Fruit fly (Drosophila melanogaster) whole organism, embryonic: ENCODE results near the gene CG17855.

ENCODE experiments used
- Aef1 ChIP-seq: fragments of 200-800 bp; sonication (Bioruptor generic); IDR thresholded peaks from 3 replicates; pipeline ENCODE4 v1.3.6; 2022; ENCODE audit warnings: missing biosample characterization, missing genetic modification characterization
- Asciz ChIP-seq: fragments of 200-800 bp; sonication (Bioruptor generic); optimal IDR thresholded peaks from 2 replicates; lab custom pipeline; 2017; ENCODE audit warnings: missing biosample characterization, mild to moderate bottlenecking, missing genetic modification characterization, missing genetic modification reagents
- CG10979 ChIP-seq: fragments of 200-800 bp; sonication (Bioruptor generic); optimal IDR thresholded peaks from 2 replicates; lab custom pipeline; 2018; ENCODE audit warnings: missing biosample characterization, mild to moderate bottlenecking, missing genetic modification characterization, moderate library complexity
- CG11723 ChIP-seq: fragments of 200-800 bp; sonication (Bioruptor generic); optimal IDR thresholded peaks from 2 replicates; lab custom pipeline; 2017; ENCODE audit warnings: missing biosample characterization, mild to moderate bottlenecking, missing genetic modification characterization
- CG1233 ChIP-seq: fragments of 200-800 bp; sonication (Bioruptor generic); optimal IDR thresholded peaks from 4 replicates; lab custom pipeline; 2018; ENCODE audit warnings: missing biosample characterization, mild to moderate bottlenecking, missing genetic modification characterization
- CG12744 ChIP-seq: fragments of 200-800 bp; sonication (Bioruptor generic); optimal IDR thresholded peaks from 2 replicates; lab custom pipeline; 2016; ENCODE audit warnings: missing biosample characterization, missing genetic modification characterization
- CG12769 ChIP-seq: fragments of 200-800 bp; sonication (Bioruptor generic); optimal IDR thresholded peaks from 2 replicates; lab custom pipeline; 2019; ENCODE audit warnings: missing biosample characterization, mild to moderate bottlenecking, missing genetic modification characterization, moderate library complexity
- CG13424 ChIP-seq: fragments of 200-800 bp; sonication (Bioruptor generic); optimal IDR thresholded peaks from 2 replicates; lab custom pipeline; 2019; ENCODE audit warnings: missing biosample characterization, mild to moderate bottlenecking, missing genetic modification characterization, moderate library complexity
- CG14441 ChIP-seq: fragments of 200-800 bp; sonication (Bioruptor generic); IDR thresholded peaks from 2 replicates; pipeline ENCODE4 v1.3.6; 2022; ENCODE audit warnings: missing biosample characterization, missing genetic modification characterization
- CG14965 ChIP-seq: fragments of 200-800 bp; sonication (Bioruptor generic); optimal IDR thresholded peaks from 2 replicates; lab custom pipeline; 2016; ENCODE audit warnings: missing biosample characterization, missing genetic modification characterization, borderline replicate concordance
- CG15601 ChIP-seq: fragments of 200-800 bp; sonication (Bioruptor generic); optimal IDR thresholded peaks from 3 replicates; lab custom pipeline; 2019; ENCODE audit warnings: missing biosample characterization, mild to moderate bottlenecking, missing genetic modification characterization, moderate library complexity
- CG15696 ChIP-seq: fragments of 200-800 bp; sonication (Bioruptor generic); optimal IDR thresholded peaks from 2 replicates; lab custom pipeline; 2019; ENCODE audit warnings: missing biosample characterization, mild to moderate bottlenecking, missing genetic modification characterization, moderate library complexity
- CG17186 ChIP-seq: fragments of 200-800 bp; sonication (Bioruptor generic); optimal IDR thresholded peaks from 3 replicates; lab custom pipeline; 2017; ENCODE audit warnings: missing biosample characterization, missing genetic modification reagents, missing genetic modification characterization
- CG17612 ChIP-seq: fragments of 200-800 bp; sonication (Bioruptor generic); IDR thresholded peaks from 2 replicates; pipeline ENCODE4 v1.3.6; 2022; ENCODE audit warnings: missing biosample characterization, missing genetic modification characterization
- CG18476 ChIP-seq: fragments of 200-800 bp; sonication (Bioruptor generic); optimal IDR thresholded peaks from 2 replicates; lab custom pipeline; 2016; ENCODE audit warnings: missing biosample characterization, mild to moderate bottlenecking, missing genetic modification characterization
- CG2202 ChIP-seq: fragments of 200-800 bp; sonication (Bioruptor generic); optimal IDR thresholded peaks from 2 replicates; lab custom pipeline; 2018; ENCODE audit warnings: missing biosample characterization, mild to moderate bottlenecking, missing genetic modification characterization
- CG32532 ChIP-seq: fragments of 200-800 bp; sonication (Bioruptor generic); IDR thresholded peaks from 2 replicates; pipeline ENCODE4 v1.3.6; 2022; ENCODE audit warnings: missing biosample characterization, missing genetic modification characterization
- CG32767 ChIP-seq: fragments of 200-800 bp; sonication (Bioruptor generic); IDR thresholded peaks from 2 replicates; pipeline ENCODE4 v1.3.6; 2022; ENCODE audit warnings: missing biosample characterization, missing genetic modification characterization
- CG42726 ChIP-seq: fragments of 200-800 bp; sonication (Bioruptor generic); IDR thresholded peaks from 2 replicates; pipeline ENCODE4 v1.3.6; 2022; ENCODE audit warnings: missing biosample characterization, missing genetic modification characterization; ENCODE audit not compliant: partially characterized antibody
- CG6813 ChIP-seq: fragments of 200-800 bp; sonication (Bioruptor generic); optimal IDR thresholded peaks from 2 replicates; lab custom pipeline; 2017; ENCODE audit warnings: missing biosample characterization, missing genetic modification characterization, mild to moderate bottlenecking, moderate library complexity, missing genetic modification reagents
- CG8089 ChIP-seq: fragments of 200-800 bp; sonication (Bioruptor generic); optimal IDR thresholded peaks from 3 replicates; lab custom pipeline; 2016; ENCODE audit warnings: missing biosample characterization, missing genetic modification characterization
- CG8281 ChIP-seq: fragments of 200-800 bp; sonication (Bioruptor generic); optimal IDR thresholded peaks from 2 replicates; lab custom pipeline; 2018; ENCODE audit warnings: missing biosample characterization, mild to moderate bottlenecking, missing genetic modification characterization, moderate library complexity
- CG8478 ChIP-seq: fragments of >200 bp; optimal IDR thresholded peaks from 2 replicates; lab custom pipeline; 2018
- CG9876 ChIP-seq: fragments of 200-800 bp; sonication (Bioruptor generic); optimal IDR thresholded peaks from 2 replicates; lab custom pipeline; 2016; ENCODE audit warnings: missing biosample characterization, missing genetic modification characterization
- Dp ChIP-seq: fragments of 200-800 bp; sonication (Bioruptor generic); optimal IDR thresholded peaks from 2 replicates; lab custom pipeline; 2018; ENCODE audit warnings: missing biosample characterization, mild to moderate bottlenecking, missing genetic modification characterization, moderate library complexity
- Elba2 ChIP-seq: fragments of 200-800 bp; sonication (Bioruptor generic); optimal IDR thresholded peaks from 3 replicates; lab custom pipeline; 2016; ENCODE audit warnings: missing biosample characterization, missing genetic modification characterization
- HmgZ ChIP-seq: fragments of 200-800 bp; sonication (Bioruptor generic); optimal IDR thresholded peaks from 2 replicates; lab custom pipeline; 2018; ENCODE audit warnings: missing biosample characterization, mild to moderate bottlenecking, missing genetic modification characterization
- Hr39 ChIP-seq: fragments of >200 bp; optimal IDR thresholded peaks from 2 replicates; lab custom pipeline; 2017
- NC2α ChIP-seq: fragments of 200-800 bp; sonication (Bioruptor generic); optimal IDR thresholded peaks from 2 replicates; lab custom pipeline; 2016; ENCODE audit warnings: missing biosample characterization, missing genetic modification characterization
- Ptx1 ChIP-seq: fragments of 200-800 bp; sonication (Bioruptor generic); IDR thresholded peaks from 2 replicates; pipeline ENCODE4 v1.3.6; 2022; ENCODE audit warnings: missing biosample characterization, missing genetic modification characterization
- Six4 ChIP-seq: fragments of 200-800 bp; sonication (Bioruptor generic); optimal IDR thresholded peaks from 2 replicates; lab custom pipeline; 2016; ENCODE audit warnings: missing biosample characterization, missing genetic modification characterization
- amos ChIP-seq: fragments of 200-800 bp; sonication (Bioruptor generic); IDR thresholded peaks from 2 replicates; pipeline ENCODE4 v1.3.6; 2022; ENCODE audit warnings: missing biosample characterization, missing genetic modification characterization; ENCODE audit not compliant: partially characterized antibody
- bigmax ChIP-seq: fragments of 200-800 bp; sonication (Bioruptor generic); optimal IDR thresholded peaks from 2 replicates; lab custom pipeline; 2018; ENCODE audit warnings: missing biosample characterization, mild to moderate bottlenecking, missing genetic modification characterization
- bsh ChIP-seq, 2 experiments: fragments of 200-800 bp; sonication (Bioruptor generic); optimal IDR thresholded peaks; 2 replicates each; lab custom pipeline; 2017 to 2018; ENCODE audit warnings: mild to moderate bottlenecking in 2 of 2, missing biosample characterization in 2 of 2, missing genetic modification characterization in 2 of 2, moderate library complexity in 1 of 2
- en ChIP-seq: fragments of 200-800 bp; sonication (Bioruptor generic); optimal IDR thresholded peaks from 2 replicates; lab custom pipeline; 2016; ENCODE audit warnings: missing biosample characterization, missing genetic modification characterization
- fd96Cb ChIP-seq: fragments of 200-800 bp; sonication (Bioruptor generic); optimal IDR thresholded peaks from 2 replicates; lab custom pipeline; 2018; ENCODE audit warnings: missing biosample characterization, mild to moderate bottlenecking, missing genetic modification characterization, moderate library complexity
- gcm ChIP-seq: fragments of 200-800 bp; sonication (Bioruptor generic); optimal IDR thresholded peaks from 2 replicates; lab custom pipeline; 2019; ENCODE audit warnings: missing biosample characterization, mild to moderate bottlenecking, missing genetic modification characterization, moderate library complexity
- gro ChIP-seq: fragments of 200-800 bp; sonication (Bioruptor generic); optimal IDR thresholded peaks from 2 replicates; lab custom pipeline; 2016; ENCODE audit warnings: missing biosample characterization, missing genetic modification characterization
- insv ChIP-seq, 2 experiments: fragments of 200-800 bp; sonication (Bioruptor generic); optimal IDR thresholded peaks; 3 replicates each; lab custom pipeline; 2016 to 2018; ENCODE audit warnings: missing biosample characterization in 2 of 2, missing genetic modification characterization in 2 of 2
- ken ChIP-seq: fragments of 200-800 bp; sonication (Bioruptor generic); IDR thresholded peaks from 3 replicates; pipeline ENCODE4 v1.3.6; 2022; ENCODE audit warnings: missing biosample characterization, missing genetic modification characterization
- kni ChIP-seq: fragments of 200-800 bp; sonication (Bioruptor generic); optimal IDR thresholded peaks from 3 replicates; lab custom pipeline; 2017; ENCODE audit warnings: mild to moderate bottlenecking, missing biosample characterization, missing genetic modification reagents, missing genetic modification characterization
- maf-S ChIP-seq: fragments of 200-800 bp; sonication (Bioruptor generic); optimal IDR thresholded peaks from 2 replicates; lab custom pipeline; 2016; ENCODE audit warnings: missing biosample characterization, missing genetic modification characterization
- mirr ChIP-seq: fragments of 200-800 bp; sonication (Bioruptor generic); optimal IDR thresholded peaks from 3 replicates; lab custom pipeline; 2018; ENCODE audit warnings: missing biosample characterization, mild to moderate bottlenecking, missing genetic modification characterization
- nerfin-2 ChIP-seq: fragments of 200-800 bp; sonication (Bioruptor generic); IDR thresholded peaks from 2 replicates; pipeline ENCODE4 v1.3.6; 2022; ENCODE audit warnings: missing biosample characterization, missing genetic modification characterization; ENCODE audit not compliant: partially characterized antibody
- oc ChIP-seq: fragments of 200-800 bp; sonication (Bioruptor generic); optimal IDR thresholded peaks from 2 replicates; lab custom pipeline; 2018; ENCODE audit warnings: missing biosample characterization, mild to moderate bottlenecking, missing genetic modification characterization, moderate library complexity
- row ChIP-seq: fragments of 200-800 bp; sonication (Bioruptor generic); IDR thresholded peaks from 3 replicates; pipeline ENCODE4 v1.3.6; 2022; ENCODE audit warnings: missing biosample characterization, missing genetic modification characterization
- sens-2 ChIP-seq: fragments of 200-800 bp; sonication (Bioruptor generic); IDR thresholded peaks from 2 replicates; pipeline ENCODE4 v1.3.6; 2022; ENCODE audit warnings: missing biosample characterization, missing genetic modification characterization
- stc ChIP-seq: fragments of 200-800 bp; sonication (Bioruptor generic); IDR thresholded peaks from 2 replicates; pipeline ENCODE4 v1.3.6; 2022; ENCODE audit warnings: missing biosample characterization, missing genetic modification characterization
- tgo ChIP-seq: fragments of 200-800 bp; sonication (Bioruptor generic); IDR thresholded peaks from 3 replicates; pipeline ENCODE4 v1.3.6; 2022; ENCODE audit warnings: missing biosample characterization, missing genetic modification characterization
- trem ChIP-seq: fragments of 200-800 bp; optimal IDR thresholded peaks from 3 replicates; lab custom pipeline; 2019; ENCODE audit warnings: missing biosample characterization, mild to moderate bottlenecking, missing genetic modification characterization, moderate library complexity
- vnd ChIP-seq: fragments of 200-800 bp; sonication (Bioruptor generic); IDR thresholded peaks from 3 replicates; pipeline ENCODE4 v1.3.6; 2022; ENCODE audit warnings: missing biosample characterization, missing genetic modification characterization; ENCODE audit not compliant: partially characterized antibody

CG17855 gene

DNA sequence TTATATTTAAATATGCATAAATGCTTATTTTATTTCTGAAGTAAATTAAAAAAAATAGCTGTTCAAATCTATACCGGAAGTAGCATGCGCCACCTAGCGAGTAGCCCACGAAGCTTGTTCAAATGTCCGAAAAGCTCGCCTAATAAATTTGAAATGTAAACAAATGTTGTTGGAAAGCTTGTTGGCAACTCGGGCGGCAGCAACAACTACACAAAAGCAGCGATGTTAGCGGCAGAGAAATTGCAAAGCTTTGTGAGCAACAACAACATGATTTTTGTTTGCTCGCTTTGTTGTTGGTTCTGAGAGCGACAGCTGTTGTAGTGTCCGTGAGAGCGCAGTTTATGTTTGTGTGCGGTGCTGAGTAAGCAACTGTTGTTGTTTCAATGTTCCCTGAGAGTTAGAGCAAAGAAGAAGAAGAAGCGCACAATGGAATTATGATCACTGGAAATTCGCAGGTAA lies 27.1 kb downstream of the CG17855 start:
- TF ChIP-seq nerfin-2 (GFP tag; lab: Robert Waterston, UW) (no peak), bigmax (GFP tag; lab: Kevin White, UChicago) (peak; percentile 93), CG10979 (peak; percentile 91), CG42726 (GFP tag; lab: Robert Waterston, UW) (no peak), CG14441 (GFP tag; lab: Robert Waterston, UW) (peak; percentile 89), CG13424 (tag; lab: Kevin White, UChicago) (peak; percentile 89), Dp (GFP tag; lab: Kevin White, UChicago) (peak; percentile 70), CG17186 (GFP tag; lab: Kevin White, UChicago) (peak; percentile 91), Asciz (peak; percentile 100), tgo (peak; percentile 91), CG6813 (GFP tag; lab: Kevin White, UChicago) (peak; percentile 100), gro (GFP tag; lab: Kevin White, UChicago) (peak; percentile 98), bsh (GFP tag; optimal IDR thresholded peaks at IDR 0.05; lab: Kevin White, UChicago) (peak; percentile 62 to 96), en (GFP tag; lab: Kevin White, UChicago) (peak; percentile 98), fd96Cb (peak; percentile 84), maf-S (GFP tag; lab: Kevin White, UChicago) (peak; percentile 93), stc (GFP tag; lab: Robert Waterston, UW) (peak; percentile 98), vnd (no peak), Six4 (peak; percentile 95), CG11723 (GFP tag; lab: Kevin White, UChicago) (peak; percentile 99), gcm (GFP tag; lab: Kevin White, UChicago) (peak; percentile 99), mirr (GFP tag; lab: Kevin White, UChicago) (peak; percentile 100), kni (GFP tag; lab: Kevin White, UChicago) (peak; percentile 98), CG1233 (GFP tag; lab: Kevin White, UChicago) (peak; percentile 99), Elba2 (GFP tag; lab: Kevin White, UChicago) (no peak), NC2α (GFP tag; lab: Kevin White, UChicago) (peak; percentile 94), oc (tag; lab: Kevin White, UChicago) (peak; percentile 98), CG17612 (peak; percentile 79), Ptx1 (GFP tag; lab: Robert Waterston, UW) (peak; percentile 89), CG32767 (peak; percentile 94), ken (peak; percentile 93), CG9876 (peak; percentile 90), CG15601 (tag; lab: Kevin White, UChicago) (peak; percentile 97), CG15696 (tag; lab: Kevin White, UChicago) (peak; percentile 26), CG2202 (tag; lab: Kevin White, UChicago) (peak; percentile 94), Aef1 (GFP tag; lab: Robert Waterston, UW) (peak; percentile 94), insv (GFP tag; optimal IDR thresholded peaks at IDR 0.05; lab: Kevin White, UChicago) (peak; percentile 7 to 87), CG12769 (peak; percentile 90), amos (GFP tag; lab: Robert Waterston, UW) (no peak), CG8089 (GFP tag; lab: Kevin White, UChicago) (peak; percentile 94), HmgZ (tag; lab: Kevin White, UChicago) (peak; percentile 98), trem (tag; lab: Kevin White, UChicago) (peak; percentile 91), CG18476 (GFP tag; lab: Kevin White, UChicago) (peak; percentile 88), sens-2 (GFP tag; lab: Robert Waterston, UW) (peak; percentile 98), CG12744 (GFP tag; lab: Kevin White, UChicago) (peak; percentile 95), row (peak; percentile 64), CG14965 (GFP tag; lab: Kevin White, UChicago) (peak; percentile 86), CG32532 (GFP tag; lab: Robert Waterston, UW) (peak; percentile 98), Hr39 (lab: Kevin White, UChicago) (no peak), CG8478 (lab: Kevin White, UChicago) (no peak), CG8281 (peak; percentile 91)
